Worm (Caenorhabditis elegans) whole organism, young adult: Measurements from ENCODE around the gene tbb-1.
A peak's percentile ranks its signal among the peaks of the same experiment; 100 is the strongest.

Source experiments
- B0035.1 ChIP-seq: sonication (generic microtip); optimal IDR thresholded peaks from 2 replicates; lab custom pipeline; 2016; ENCODE audit warnings: missing genetic modification characterization, mild to moderate bottlenecking, missing compliant biosample characterization, missing genotype, missing genetic modification reagents
- B0336.3 ChIP-seq: fragments of 200-800 bp; sonication (Bioruptor generic); IDR thresholded peaks from 2 replicates; pipeline ENCODE4 v1.3.6; 2022; ENCODE audit warnings: missing genetic modification characterization, missing compliant biosample characterization
- D2030.7 ChIP-seq: fragments of 200-800 bp; sonication (Bioruptor generic); IDR thresholded peaks from 2 replicates; pipeline ENCODE4 v1.3.6; 2022; ENCODE audit warnings: missing genetic modification reagents, missing genetic modification characterization, missing compliant biosample characterization
- F22D6.2 ChIP-seq: sonication (generic microtip); optimal IDR thresholded peaks from 2 replicates; lab custom pipeline; 2016; ENCODE audit warnings: mild to moderate bottlenecking, missing genetic modification characterization, missing compliant biosample characterization
- F33H1.4 ChIP-seq: fragments of 200-800 bp; sonication (Bioruptor generic); IDR thresholded peaks from 2 replicates; pipeline ENCODE4 v1.3.6; 2022; ENCODE audit warnings: missing genetic modification reagents, missing genetic modification characterization, missing compliant biosample characterization
- F39B2.1 ChIP-seq: fragments of 200-800 bp; sonication (Bioruptor generic); IDR thresholded peaks from 2 replicates; pipeline ENCODE4 v1.3.6; 2022; ENCODE audit warnings: missing genetic modification reagents, missing genetic modification characterization, missing compliant biosample characterization
- F49E8.2 ChIP-seq: sonication (generic microtip); optimal IDR thresholded peaks from 3 replicates; lab custom pipeline; 2017; ENCODE audit warnings: missing genetic modification characterization, mild to moderate bottlenecking, missing compliant biosample characterization, antibody characterized with exemption, moderate library complexity; ENCODE audit not compliant: insufficient read depth
- F55B11.4 ChIP-seq: sonication (generic microtip); optimal IDR thresholded peaks from 2 replicates; lab custom pipeline; 2016; ENCODE audit warnings: missing compliant biosample characterization, missing genetic modification characterization, borderline replicate concordance; ENCODE audit not compliant: insufficient read depth
- F57A8.1 ChIP-seq: fragments of 200-800 bp; sonication (Bioruptor generic); optimal IDR thresholded peaks from 2 replicates; lab custom pipeline; 2018; ENCODE audit warnings: mild to moderate bottlenecking, missing genetic modification characterization, moderate library complexity, missing compliant biosample characterization
- F57C9.4 ChIP-seq: sonication (generic microtip); optimal IDR thresholded peaks from 2 replicates; lab custom pipeline; 2017; ENCODE audit warnings: mild to moderate bottlenecking, missing genetic modification characterization, missing compliant biosample characterization
- K12H6.12 ChIP-seq: fragments of 200-800 bp; sonication (Bioruptor generic); optimal IDR thresholded peaks from 2 replicates; lab custom pipeline; 2018; ENCODE audit warnings: mild to moderate bottlenecking, missing genetic modification characterization, missing compliant biosample characterization
- T26A5.8 ChIP-seq: sonication (generic microtip); optimal IDR thresholded peaks from 2 replicates; lab custom pipeline; 2016; ENCODE audit warnings: missing genetic modification characterization, missing compliant biosample characterization
- Y79H2A.3 ChIP-seq: fragments of 200-800 bp; sonication (Bioruptor generic); conservative IDR thresholded peaks from 2 replicates; pipeline ENCODE4 v1.3.6; 2022; ENCODE audit warnings: missing genetic modification reagents, missing genetic modification characterization, missing compliant biosample characterization
- aptf-3 ChIP-seq: fragments of 200-800 bp; sonication (Bioruptor generic); IDR thresholded peaks from 2 replicates; pipeline ENCODE4 v1.3.6; 2022; ENCODE audit warnings: missing genetic modification characterization, missing compliant biosample characterization
- attf-3 ChIP-seq: fragments of 200-800 bp; sonication (Bioruptor generic); conservative IDR thresholded peaks from 2 replicates; pipeline ENCODE4 v1.3.6; 2022; ENCODE audit warnings: missing genetic modification reagents, missing genetic modification characterization, missing compliant biosample characterization
- attf-5 ChIP-seq: fragments of 200-800 bp; sonication (Bioruptor generic); optimal IDR thresholded peaks from 2 replicates; lab custom pipeline; 2018; ENCODE audit warnings: mild to moderate bottlenecking, missing genetic modification characterization, missing compliant biosample characterization
- ceh-100 ChIP-seq: fragments of 200-800 bp; sonication (Bioruptor generic); IDR thresholded peaks from 2 replicates; pipeline ENCODE4 v1.3.6; 2022; ENCODE audit warnings: missing genetic modification reagents, missing genetic modification characterization, missing compliant biosample characterization
- ceh-40 ChIP-seq: fragments of 200-800 bp; sonication (Bioruptor generic); IDR thresholded peaks from 2 replicates; pipeline ENCODE4 v1.3.6; 2022; ENCODE audit warnings: missing genetic modification characterization, missing compliant biosample characterization
- ceh-79 ChIP-seq: sonication (generic microtip); optimal IDR thresholded peaks from 2 replicates; lab custom pipeline; 2017; ENCODE audit warnings: mild to moderate bottlenecking, missing genetic modification characterization, missing compliant biosample characterization
- ceh-91 ChIP-seq: fragments of 200-800 bp; sonication (Bioruptor generic); IDR thresholded peaks from 2 replicates; pipeline ENCODE4 v1.3.6; 2022; ENCODE audit warnings: missing genetic modification reagents, missing genetic modification characterization, missing compliant biosample characterization
- chd-7 ChIP-seq: sonication (generic microtip); optimal IDR thresholded peaks from 2 replicates; lab custom pipeline; 2016; ENCODE audit warnings: mild to moderate bottlenecking, missing genetic modification characterization, moderate library complexity, missing compliant biosample characterization
- die-1 ChIP-seq: sonication (generic microtip); optimal IDR thresholded peaks from 2 replicates; lab custom pipeline; 2016; ENCODE audit warnings: missing genotype, mild to moderate bottlenecking, missing genetic modification characterization, missing compliant biosample characterization
- dpl-1 ChIP-seq: fragments of 150-350 bp; optimal IDR thresholded peaks from 2 replicates; lab custom pipeline; 2014; ENCODE audit warnings: missing biosample characterization, missing genetic modification reagents, missing genetic modification characterization
- efl-1 ChIP-seq: fragments of 150-350 bp; optimal IDR thresholded peaks from 2 replicates; lab custom pipeline; 2014; ENCODE audit warnings: missing biosample characterization, missing genetic modification reagents, missing genetic modification characterization
- egl-18 ChIP-seq: fragments of 200-800 bp; sonication (Bioruptor generic); IDR thresholded peaks from 2 replicates; pipeline ENCODE4 v1.3.6; 2022; ENCODE audit warnings: missing genetic modification reagents, missing genetic modification characterization, missing compliant biosample characterization
- ets-4 ChIP-seq: fragments of 200-800 bp; sonication (Bioruptor generic); optimal IDR thresholded peaks from 2 replicates; lab custom pipeline; 2018; ENCODE audit warnings: mild to moderate bottlenecking, missing genetic modification characterization, missing compliant biosample characterization
- fkh-3 ChIP-seq: sonication (generic microtip); optimal IDR thresholded peaks from 2 replicates; lab custom pipeline; 2016; ENCODE audit warnings: mild to moderate bottlenecking, missing genetic modification characterization, missing compliant biosample characterization
- hrde-1 ChIP-seq: sonication (generic microtip); optimal IDR thresholded peaks from 2 replicates; lab custom pipeline; 2016; ENCODE audit warnings: missing genetic modification characterization, mild to moderate bottlenecking, missing compliant biosample characterization, moderate library complexity, missing genotype, missing genetic modification reagents, borderline replicate concordance
- hsf-1 ChIP-seq: fragments of 200-800 bp; sonication (Bioruptor generic); IDR thresholded peaks from 2 replicates; pipeline ENCODE4 v1.3.6; 2022; ENCODE audit warnings: missing genetic modification reagents, missing genetic modification characterization, missing compliant biosample characterization
- let-526 ChIP-seq: fragments of 200-800 bp; sonication (Bioruptor generic); IDR thresholded peaks from 2 replicates; pipeline ENCODE4 v1.3.6; 2022; ENCODE audit warnings: missing genetic modification reagents, missing genetic modification characterization, missing compliant biosample characterization
- lin-35 ChIP-seq, 3 experiments: fragments of 150-350 bp in 2 of 3; sonication (generic microtip) in 1 of 3; optimal IDR thresholded peaks; 2 replicates each; lab custom pipeline; 2014 to 2018; ENCODE audit warnings: missing biosample characterization in 3 of 3, missing genetic modification characterization in 3 of 3, missing genetic modification reagents in 3 of 3
- lin-40 ChIP-seq: sonication (generic microtip); optimal IDR thresholded peaks from 2 replicates; lab custom pipeline; 2016; ENCODE audit warnings: missing genetic modification characterization, mild to moderate bottlenecking, missing compliant biosample characterization, missing genotype, missing genetic modification reagents
- lin-54 ChIP-seq: fragments of 200-800 bp; sonication (Bioruptor generic); optimal IDR thresholded peaks from 2 replicates; lab custom pipeline; 2018; ENCODE audit warnings: mild to moderate bottlenecking, missing genetic modification characterization, missing compliant biosample characterization
- lir-1 ChIP-seq: fragments of 200-800 bp; sonication (Bioruptor generic); conservative IDR thresholded peaks from 2 replicates; pipeline ENCODE4 v1.3.6; 2022; ENCODE audit warnings: missing genetic modification reagents, missing genetic modification characterization, missing compliant biosample characterization
- lsl-1 ChIP-seq: fragments of 200-800 bp; sonication (Bioruptor generic); optimal IDR thresholded peaks from 2 replicates; lab custom pipeline; 2018; ENCODE audit warnings: mild to moderate bottlenecking, missing genetic modification characterization, moderate library complexity, missing compliant biosample characterization
- lsy-27 ChIP-seq: sonication (generic microtip); optimal IDR thresholded peaks from 2 replicates; lab custom pipeline; 2017; ENCODE audit warnings: missing genetic modification characterization, mild to moderate bottlenecking, missing compliant biosample characterization, antibody characterized with exemption, missing genotype, borderline replicate concordance; ENCODE audit not compliant: insufficient read depth
- madf-3 ChIP-seq: fragments of 200-800 bp; sonication (Bioruptor generic); IDR thresholded peaks from 2 replicates; pipeline ENCODE4 v1.3.6; 2022; ENCODE audit warnings: missing genetic modification reagents, missing genetic modification characterization, missing compliant biosample characterization
- mxl-1 ChIP-seq: sonication (generic microtip); optimal IDR thresholded peaks from 2 replicates; lab custom pipeline; 2016; ENCODE audit warnings: missing genetic modification characterization, missing compliant biosample characterization
- nhr-80 ChIP-seq: sonication (generic microtip); optimal IDR thresholded peaks from 2 replicates; lab custom pipeline; 2016; ENCODE audit warnings: missing genetic modification characterization, missing compliant biosample characterization
- nhr-90 ChIP-seq: sonication (generic microtip); optimal IDR thresholded peaks from 2 replicates; lab custom pipeline; 2016; ENCODE audit warnings: missing genotype, mild to moderate bottlenecking, missing genetic modification characterization, missing compliant biosample characterization
- pbrm-1 ChIP-seq: fragments of 200-800 bp; sonication (Bioruptor generic); IDR thresholded peaks from 2 replicates; pipeline ENCODE4 v1.3.6; 2022; ENCODE audit warnings: missing genetic modification reagents, missing genetic modification characterization, missing compliant biosample characterization
- pha-4 ChIP-seq: fragments of 150-350 bp; sonication (generic microtip); optimal IDR thresholded peaks from 2 replicates; lab custom pipeline; 2014; ENCODE audit warnings: missing biosample characterization, missing genetic modification reagents, missing genetic modification characterization
- rcor-1 ChIP-seq: fragments of 200-800 bp; sonication (Bioruptor generic); IDR thresholded peaks from 2 replicates; pipeline ENCODE4 v1.3.6; 2022; ENCODE audit warnings: missing genetic modification reagents, missing genetic modification characterization, missing compliant biosample characterization
- snpc-3.4 ChIP-seq: sonication (generic microtip); optimal IDR thresholded peaks from 2 replicates; lab custom pipeline; 2017; ENCODE audit warnings: missing genetic modification characterization, mild to moderate bottlenecking, missing compliant biosample characterization, antibody characterized with exemption, moderate library complexity, missing genotype, missing genetic modification reagents
- tbp1 ChIP-seq: fragments of 200-800 bp; sonication (Bioruptor generic); optimal IDR thresholded peaks from 2 replicates; lab custom pipeline; 2018; ENCODE audit warnings: mild to moderate bottlenecking, missing genetic modification characterization, missing compliant biosample characterization
- zfh-2 ChIP-seq: fragments of 200-800 bp; sonication (Bioruptor generic); conservative IDR thresholded peaks from 2 replicates; pipeline ENCODE4 v1.3.6; 2022; ENCODE audit warnings: missing genetic modification reagents, missing genetic modification characterization, missing compliant biosample characterization
- ztf-18 ChIP-seq: sonication (generic microtip); optimal IDR thresholded peaks from 2 replicates; lab custom pipeline; 2016; ENCODE audit warnings: missing genotype, mild to moderate bottlenecking, missing genetic modification characterization, missing compliant biosample characterization

tbb-1 gene

DNA sequence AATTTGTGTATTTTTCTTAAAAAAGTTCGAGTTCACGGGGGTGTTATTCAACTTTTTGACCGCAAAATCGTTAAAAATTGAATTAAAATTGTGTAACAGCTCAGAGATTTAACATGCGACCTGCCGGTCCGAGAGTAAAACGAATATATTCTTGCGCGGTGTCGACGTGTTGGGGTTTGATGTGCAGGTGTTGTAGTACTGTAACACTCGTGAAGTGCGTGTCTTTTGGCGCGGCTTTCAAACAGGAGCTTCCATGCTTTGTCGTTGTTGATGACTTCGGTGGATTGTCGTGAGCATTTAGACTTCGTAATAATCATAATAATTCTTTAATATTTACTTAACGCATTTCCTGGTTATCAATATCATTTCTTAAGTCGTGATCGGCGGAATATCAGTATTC, 11.7 kb downstream of the tbb-1 start, which contains the start of gene tat-3 (continued):
- TF ChIP-seq mxl-1 = no peak
- TF ChIP-seq, all 124 proteins: peak for 8

DNA sequence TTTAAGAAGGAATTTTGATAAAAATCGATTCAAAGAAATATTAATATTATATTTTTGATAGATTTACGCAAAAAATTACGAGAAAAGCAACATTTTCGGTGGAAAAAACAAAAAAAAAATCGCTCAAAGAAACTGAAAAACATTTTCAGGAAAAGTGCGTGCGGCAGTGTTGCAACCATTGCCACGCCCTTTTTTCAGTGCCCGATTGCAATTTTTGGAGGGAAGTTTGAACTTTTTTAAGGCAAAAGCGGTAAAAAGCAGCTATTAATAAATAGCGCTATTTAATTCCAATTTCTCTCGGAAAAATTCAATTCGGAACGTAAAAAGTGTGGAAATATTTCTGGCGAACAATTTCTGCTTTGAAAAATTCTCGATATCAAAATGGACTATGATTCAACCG, 21.2 kb downstream of the tbb-1 start:
- TF ChIP-seq lin-35 (GFP tag; optimal IDR thresholded peaks at IDR 0.05; lab: Kevin White, UChicago) (no peak), nhr-80 (no peak), egl-18 (GFP tag; lab: Robert Waterston, UW) (no peak), F22D6.2 (tag; lab: Kevin White, UChicago) (no peak), F57A8.1 (GFP tag; lab: Kevin White, UChicago) (no peak), T26A5.8 (tag; lab: Kevin White, UChicago) (no peak), dpl-1 (GFP tag; lab: Kevin White, UChicago) (peak; percentile 39), F55B11.4 (no peak), chd-7 (no peak), attf-5 (GFP tag; lab: Kevin White, UChicago) (no peak), hrde-1 (tag; lab: Kevin White, UChicago) (no peak), B0035.1 (tag; lab: Kevin White, UChicago) (no peak), F39B2.1 (GFP tag; lab: Robert Waterston, UW) (no peak), let-526 (GFP tag; lab: Robert Waterston, UW) (no peak), lsy-27 (tag; lab: Kevin White, UChicago) (no peak), hsf-1 (GFP tag; lab: Robert Waterston, UW) (no peak), ceh-100 (GFP tag; lab: Robert Waterston, UW) (peak; percentile 35; the same call in 1 of the 2 replicates), F57C9.4 (tag; lab: Kevin White, UChicago) (no peak), lsl-1 (peak; percentile 18), ets-4 (no peak), ceh-40 (GFP tag; lab: Robert Waterston, UW) (no peak), snpc-3.4 (no peak), pha-4 (no peak), lin-54 (GFP tag; lab: Kevin White, UChicago) (peak; percentile 46), lir-1 (GFP tag; lab: Robert Waterston, UW) (no peak), efl-1 (GFP tag; lab: Kevin White, UChicago) (peak; percentile 47), D2030.7 (GFP tag; lab: Robert Waterston, UW) (no peak), K12H6.12 (no peak), die-1 (tag; lab: Kevin White, UChicago) (no peak), F33H1.4 (GFP tag; lab: Robert Waterston, UW) (0 out of 2 replicates have a peak, but pooled peaks have one; percentile 7), aptf-3 (GFP tag; lab: Robert Waterston, UW) (no peak), F49E8.2 (tag; lab: Kevin White, UChicago) (no peak), Y79H2A.3 (GFP tag; lab: Robert Waterston, UW) (no peak), attf-3 (no peak), ceh-79 (tag; lab: Kevin White, UChicago) (no peak)

DNA sequence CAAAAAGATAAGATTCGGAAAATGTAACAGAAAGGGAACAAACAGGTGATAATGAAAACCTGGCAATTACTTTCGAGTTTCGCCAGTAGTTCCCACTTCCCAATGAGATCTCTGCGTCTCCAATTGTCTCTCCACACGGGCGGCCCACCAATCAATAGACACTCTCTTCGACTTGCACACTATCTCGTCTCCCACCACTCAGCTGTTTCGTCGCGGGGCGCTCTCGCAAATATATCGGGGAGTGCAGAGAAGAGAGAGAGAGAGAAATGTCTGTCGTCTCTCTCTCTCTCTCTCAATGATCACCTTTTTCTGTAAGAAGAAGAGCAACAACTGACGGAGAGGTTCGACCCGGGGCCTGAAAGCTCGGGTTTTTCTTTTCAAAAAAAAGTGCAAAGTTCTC, 22.1 kb downstream of the tbb-1 start:
- TF ChIP-seq nhr-90 (tag; lab: Kevin White, UChicago) (no peak), ceh-91 (GFP tag; lab: Robert Waterston, UW) (no peak), lin-40 (tag; lab: Kevin White, UChicago) (peak; percentile 79), ztf-18 (tag; lab: Kevin White, UChicago) (peak; percentile 44), rcor-1 (GFP tag; lab: Robert Waterston, UW) (peak; percentile 68), fkh-3 (no peak), madf-3 (GFP tag; lab: Robert Waterston, UW) (no peak), mxl-1 (no peak), B0336.3 (GFP tag; lab: Robert Waterston, UW) (peak; percentile 81), tbp1 (GFP tag; lab: Kevin White, UChicago) (peak; percentile 58), efl-1 (GFP tag; lab: Kevin White, UChicago) (peak; percentile 17), hsf-1 (GFP tag; lab: Robert Waterston, UW) (0 out of 2 replicates have a peak, but pooled peaks have one; percentile 7), zfh-2 (GFP tag; lab: Robert Waterston, UW) (peak; percentile 95), pbrm-1 (GFP tag; lab: Robert Waterston, UW) (peak; percentile 79), dpl-1 (GFP tag; lab: Kevin White, UChicago) (no peak)
